Fruit fly (Drosophila melanogaster): ENCODE results near the gene Sumo.

- TF ChIP-seq CTCF (optimal IDR thresholded peaks at IDR 0.05) (no peak), CG8478 (optimal IDR thresholded peaks at IDR 0.05) (no peak)
Measured at dm6 chr2L:7010513-7010912, 43.1 kb upstream of the Sumo start.

Measured in S2 (cell line).